1 worm cellular context compared by ENCODE assay signal in the genomic region with DNA sequence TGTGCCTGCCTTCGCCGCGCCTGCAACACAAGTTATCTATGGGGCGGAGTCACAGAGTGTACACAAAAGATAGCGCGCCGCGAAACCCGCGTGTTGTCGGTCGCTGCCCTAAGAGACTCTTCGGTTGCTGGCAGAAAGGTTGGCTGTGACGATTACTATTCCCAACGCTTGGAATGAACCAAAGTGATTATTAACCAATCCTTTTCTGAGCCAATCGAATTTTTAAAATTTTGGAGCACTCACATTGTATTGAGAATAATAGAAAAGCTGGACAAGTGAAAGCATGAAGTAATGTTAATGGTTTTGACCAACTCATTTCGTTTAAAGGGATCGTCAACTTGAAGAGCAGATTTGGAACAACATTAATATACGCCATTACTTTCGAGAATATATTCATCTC.
TF ChIP-seq lines count a peak whose summit lies in the region.

No protein-coding gene starts in this region.

TF ChIP-seq in whole organism, L1 larva, 84 proteins besides CTCF, POLR2A, EP300 and RAD21 (continued from another document):
- peak; percentile 7 to 46 (median 25) for TF ChIP-seq dpl-1 (GFP tag; optimal IDR thresholded peaks at IDR 0.05; lab: Kevin White, UChicago)
- TF ChIP-seq grh-1 (GFP tag; IDR thresholded peaks at IDR 0.05; lab: Robert Waterston, UW), result peak; percentile 62
- peak; percentile 35 to 59 for TF ChIP-seq efl-1 (optimal IDR thresholded peaks at IDR 0.05; lab: Kevin White, UChicago)
- TF ChIP-seq efl-1 (GFP tag; optimal IDR thresholded peaks at IDR 0.05 in 1 of 2; lab: Kevin White, UChicago), result peak; percentile 37 to 97
- peak; percentile 81 for TF ChIP-seq dsc-1 (tag; optimal IDR thresholded peaks at IDR 0.05; lab: Kevin White, UChicago)
- no peak for TF ChIP-seq fkh-4 (tag; optimal IDR thresholded peaks at IDR 0.05; lab: Kevin White, UChicago; ENCODE audit: borderline replicate concordance)
- peak; percentile 35 for TF ChIP-seq lin-15B (tag; optimal IDR thresholded peaks at IDR 0.05; lab: Kevin White, UChicago)
- peak; percentile 80 for TF ChIP-seq nhr-20 (tag; optimal IDR thresholded peaks at IDR 0.05; lab: Kevin White, UChicago)
- TF ChIP-seq ceh-82 (tag; optimal IDR thresholded peaks at IDR 0.05; lab: Kevin White, UChicago), result peak; percentile 43 to 56 (median 48)
- peak in 1 of 2 experiments; percentile 69 for TF ChIP-seq lin-35 (GFP tag; optimal IDR thresholded peaks at IDR 0.05; lab: Kevin White, UChicago)
- TF ChIP-seq ets-5 (GFP tag; IDR thresholded peaks at IDR 0.05; lab: Robert Waterston, UW), result no peak
- TF ChIP-seq pqm-1 (tag; optimal IDR thresholded peaks at IDR 0.05; lab: Kevin White, UChicago), result no peak
- TF ChIP-seq nhr-28 (tag; optimal IDR thresholded peaks at IDR 0.05; lab: Kevin White, UChicago), result no peak
- no peak for TF ChIP-seq C34B4.2 (tag; optimal IDR thresholded peaks at IDR 0.05; lab: Kevin White, UChicago)
- peak; percentile 90 for TF ChIP-seq rnt-1 (tag; optimal IDR thresholded peaks at IDR 0.05; lab: Kevin White, UChicago)
- no peak; the same call in 1 of the 2 replicates for TF ChIP-seq unc-98 (GFP tag; IDR thresholded peaks at IDR 0.05; lab: Robert Waterston, UW)
- TF ChIP-seq pax-3 (tag; optimal IDR thresholded peaks at IDR 0.05; lab: Kevin White, UChicago), result peak; percentile 50
- TF ChIP-seq F16B12.6 (tag; optimal IDR thresholded peaks at IDR 0.05; lab: Kevin White, UChicago), result peak; percentile 18
- TF ChIP-seq alr-1 (tag; optimal IDR thresholded peaks at IDR 0.05; lab: Kevin White, UChicago; ENCODE audit: borderline replicate concordance), result no peak
- peak; percentile 78 for TF ChIP-seq swsn-7 (tag; optimal IDR thresholded peaks at IDR 0.05; lab: Kevin White, UChicago)
- TF ChIP-seq unc-30 (tag; optimal IDR thresholded peaks at IDR 0.05; lab: Kevin White, UChicago), result no peak
- peak; percentile 8 for TF ChIP-seq ceh-8 (GFP tag; optimal IDR thresholded peaks at IDR 0.05; lab: Kevin White, UChicago)
